Worm (Caenorhabditis elegans): ENCODE results near the gene F56A11.5.

Gene F56A11.5

DNA sequence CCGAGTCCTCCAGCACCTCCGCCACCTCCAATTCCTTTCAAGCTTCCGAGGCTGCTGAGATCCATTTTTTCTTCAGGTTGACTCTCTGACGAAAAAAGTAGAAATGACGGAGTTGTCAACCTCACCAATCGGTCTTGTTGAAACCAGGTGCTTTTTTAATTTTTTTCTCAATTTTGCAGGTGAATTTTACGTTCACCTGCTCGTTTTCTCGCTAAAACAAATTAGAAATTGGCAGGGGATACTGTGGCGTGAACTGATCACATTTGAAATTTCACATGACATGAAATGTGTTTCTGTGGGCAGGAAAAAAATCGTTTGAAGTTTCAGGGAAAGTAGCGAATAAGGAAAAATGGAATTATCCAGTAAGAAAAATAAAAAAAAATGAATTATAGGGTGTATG, 21.7 kb upstream of the F56A11.5 start, which contains the start of gene C18H7.6 (continued):
- no peak for TF ChIP-seq ztf-22 (GFP tag; optimal IDR thresholded peaks at IDR 0.05)

DNA sequence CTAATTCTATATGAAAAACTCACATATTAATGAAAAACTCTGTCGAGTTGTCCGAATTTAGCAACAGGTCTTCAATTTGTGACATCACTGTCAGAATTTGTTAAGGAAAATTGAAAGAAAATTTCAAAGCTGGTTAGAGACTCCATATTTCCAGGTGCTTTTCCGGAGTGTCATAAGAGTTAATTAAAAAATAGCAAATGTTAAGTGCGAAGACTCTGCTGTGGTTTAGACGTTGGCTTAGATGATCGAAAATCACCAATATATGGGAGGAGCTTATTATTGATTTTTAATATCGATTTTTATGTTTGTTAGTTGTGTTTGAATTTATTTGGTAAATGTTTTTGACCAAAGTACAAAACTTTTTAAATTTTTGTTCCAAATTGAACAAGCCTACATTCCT, 17.1 kb upstream of the F56A11.5 start, which contains the start of gene C18H7.12:
C18H7.12 (minus strand) TSS at position 101 of the 400 bp plus-strand sequence.
- no peak for TF ChIP-seq zim-3 (tag; optimal IDR thresholded peaks at IDR 0.05)
- no peak for TF ChIP-seq mxl-1 (tag; optimal IDR thresholded peaks at IDR 0.05)
- no peak for TF ChIP-seq snpc-1.3 (tag; optimal IDR thresholded peaks at IDR 0.05; ENCODE audit: insufficient read depth)
- no peak for TF ChIP-seq atf-7 (tag; optimal IDR thresholded peaks at IDR 0.05)
- TF ChIP-seq madf-3 (GFP tag; IDR thresholded peaks at IDR 0.05), result no peak
- no peak for TF ChIP-seq F57A8.1 (GFP tag; optimal IDR thresholded peaks at IDR 0.05)
- TF ChIP-seq die-1 (tag; optimal IDR thresholded peaks at IDR 0.05), result no peak
- no peak for TF ChIP-seq ztf-3 (GFP tag; optimal IDR thresholded peaks at IDR 0.05)
- TF ChIP-seq ccch-3 (GFP tag; optimal IDR thresholded peaks at IDR 0.05), result no peak

DNA sequence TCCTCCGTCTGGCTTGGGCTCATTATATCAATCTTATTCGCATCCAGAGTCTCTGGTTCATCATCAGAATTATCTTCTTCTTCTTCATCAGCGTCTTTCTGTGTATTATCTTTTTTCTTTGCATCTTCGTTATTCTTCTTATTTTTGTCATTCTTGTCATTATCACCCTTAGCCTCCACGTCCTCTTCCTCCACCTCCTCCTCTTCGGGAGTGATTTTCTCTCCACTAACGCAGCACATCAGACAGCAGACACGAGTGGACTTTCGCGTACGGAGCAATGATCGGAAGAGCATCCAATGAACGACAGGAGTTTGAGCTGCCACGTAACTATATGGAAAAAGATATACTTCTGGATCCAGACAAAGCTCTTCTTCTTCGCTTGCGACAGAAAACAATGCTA, 13.4 kb upstream of the F56A11.5 start:
- TF ChIP-seq nhr-179 (tag; optimal IDR thresholded peaks at IDR 0.05) (no peak), F55B11.4 (tag; optimal IDR thresholded peaks at IDR 0.05; ENCODE audit: borderline replicate concordance, insufficient read depth) (no peak), snpc-3.4 (tag; optimal IDR thresholded peaks at IDR 0.05) (no peak), pha-4 (tag; optimal IDR thresholded peaks at IDR 0.05) (no peak), athp-1 (tag; optimal IDR thresholded peaks at IDR 0.05) (no peak), madf-10 (tag; optimal IDR thresholded peaks at IDR 0.05) (no peak), lsl-1 (GFP tag; optimal IDR thresholded peaks at IDR 0.05) (no peak), F57A8.1 (GFP tag; optimal IDR thresholded peaks at IDR 0.05) (no peak), atf-7 (tag; optimal IDR thresholded peaks at IDR 0.05) (no peak), dpl-1 (GFP tag; optimal IDR thresholded peaks at IDR 0.05) (no peak), lir-1 (GFP tag; conservative IDR thresholded peaks at IDR 0.05) (no peak), efl-1 (GFP tag; optimal IDR thresholded peaks at IDR 0.05) (no peak), ceh-40 (GFP tag; IDR thresholded peaks at IDR 0.05) (no peak), Y56A3A.18 (GFP tag; IDR thresholded peaks at IDR 0.05) (no peak), fkh-3 (tag; optimal IDR thresholded peaks at IDR 0.05) (no peak), ztf-28 (GFP tag; IDR thresholded peaks at IDR 0.05) (no peak), rcor-1 (GFP tag; IDR thresholded peaks at IDR 0.05) (no peak)

DNA sequence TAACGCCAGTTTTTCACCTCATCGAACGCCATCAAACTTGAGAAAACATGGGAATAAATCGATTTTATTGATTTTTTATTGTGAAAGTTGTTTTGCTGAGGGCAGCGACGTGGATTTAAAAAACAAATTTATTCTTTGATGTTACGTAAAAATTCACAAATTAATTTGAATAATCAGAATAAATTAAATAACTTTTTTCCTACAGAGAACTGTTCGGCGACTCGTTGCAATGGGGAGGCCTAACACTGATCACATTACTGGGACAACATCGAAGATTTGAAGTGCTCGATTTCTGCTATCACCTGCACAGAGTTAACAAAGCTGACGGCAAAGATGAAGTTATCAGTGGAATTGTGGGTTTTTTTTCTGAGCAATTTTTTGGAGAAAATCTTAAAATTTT, 11.5 kb upstream of the F56A11.5 start, which contains the start of gene F56A11.6:
F56A11.6 (minus strand) TSS at position 101 of the 400 bp plus-strand sequence.
- TF ChIP-seq fkh-3 (tag; optimal IDR thresholded peaks at IDR 0.05), result no peak
- no peak for TF ChIP-seq B0336.3 (GFP tag; IDR thresholded peaks at IDR 0.05)
- TF ChIP-seq K12H6.12 (tag; optimal IDR thresholded peaks at IDR 0.05), result no peak
- TF ChIP-seq Y56A3A.18 (GFP tag; IDR thresholded peaks at IDR 0.05), result no peak
- no peak for TF ChIP-seq hsf-1 (GFP tag; IDR thresholded peaks at IDR 0.05)
- no peak for TF ChIP-seq B0019.2 (GFP tag; conservative IDR thresholded peaks at IDR 0.05)
- no peak for TF ChIP-seq ceh-27 (GFP tag; optimal IDR thresholded peaks at IDR 0.05)
- no peak for TF ChIP-seq hlh-26 (GFP tag; conservative IDR thresholded peaks at IDR 0.05)
- TF ChIP-seq atf-7 (tag; optimal IDR thresholded peaks at IDR 0.05), result no peak
- no peak for TF ChIP-seq F52B5.7 (tag; optimal IDR thresholded peaks at IDR 0.05)
- no peak for TF ChIP-seq lin-54 (GFP tag; optimal IDR thresholded peaks at IDR 0.05)
- no peak for TF ChIP-seq madf-10 (tag; optimal IDR thresholded peaks at IDR 0.05)
- no peak for TF ChIP-seq ama-1 (optimal IDR thresholded peaks at IDR 0.05)
- no peak for TF ChIP-seq ama-1 (GFP tag; optimal IDR thresholded peaks at IDR 0.05)
- no peak for TF ChIP-seq ceh-79 (tag; optimal IDR thresholded peaks at IDR 0.05)
- TF ChIP-seq attf-3 (GFP tag; conservative IDR thresholded peaks at IDR 0.05), result no peak
- no peak for TF ChIP-seq nfya-2 (GFP tag; IDR thresholded peaks at IDR 0.05)
- TF ChIP-seq Y79H2A.3 (GFP tag; conservative IDR thresholded peaks at IDR 0.05), result no peak
